Worm (Caenorhabditis elegans) whole organism, mixed stage, embryonic: ENCODE results near the gene srj-52.

Source experiments
- M03D4.4 ChIP-seq: sonication (generic microtip); optimal IDR thresholded peaks from 2 replicates; lab custom pipeline; 2017; ENCODE audit warnings: mild to moderate bottlenecking, missing genetic modification characterization, missing compliant biosample characterization
- bed-3 ChIP-seq: fragments of 200-800 bp; sonication (Bioruptor generic); optimal IDR thresholded peaks from 3 replicates; lab custom pipeline; 2018; ENCODE audit warnings: mild to moderate bottlenecking, missing genetic modification characterization, moderate library complexity, missing compliant biosample characterization
- ceh-43 ChIP-seq: fragments of 200-800 bp; sonication (Bioruptor generic); optimal IDR thresholded peaks from 2 replicates; lab custom pipeline; 2018; ENCODE audit warnings: mild to moderate bottlenecking, missing genetic modification characterization, moderate library complexity, missing compliant biosample characterization
- ceh-83 ChIP-seq: fragments of 200-800 bp; sonication (Bioruptor generic); optimal IDR thresholded peaks from 2 replicates; lab custom pipeline; 2018; ENCODE audit warnings: mild to moderate bottlenecking, missing genetic modification characterization, missing compliant biosample characterization
- ces-1 ChIP-seq: fragments of 150-350 bp; optimal IDR thresholded peaks from 2 replicates; lab custom pipeline; 2014; ENCODE audit warnings: missing biosample characterization, missing genetic modification reagents, missing genetic modification characterization
- drap-1 ChIP-seq: fragments of 200-800 bp; sonication (Bioruptor generic); optimal IDR thresholded peaks from 3 replicates; lab custom pipeline; 2018; ENCODE audit warnings: mild to moderate bottlenecking, missing genetic modification characterization, missing compliant biosample characterization
- elt-1 ChIP-seq: sonication (generic microtip); optimal IDR thresholded peaks from 2 replicates; lab custom pipeline; 2017; ENCODE audit warnings: missing genetic modification characterization, mild to moderate bottlenecking, missing compliant biosample characterization, antibody characterized with exemption, moderate library complexity, borderline replicate concordance; ENCODE audit not compliant: insufficient read depth
- elt-3 ChIP-seq: fragments of 150-350 bp; optimal IDR thresholded peaks from 2 replicates; lab custom pipeline; 2014; ENCODE audit warnings: missing biosample characterization, missing genetic modification characterization
- flh-1 ChIP-seq: fragments of 200-800 bp; sonication (Bioruptor generic); optimal IDR thresholded peaks from 2 replicates; lab custom pipeline; 2018; ENCODE audit warnings: mild to moderate bottlenecking, missing genetic modification characterization, moderate library complexity, missing compliant biosample characterization
- ham-2 ChIP-seq: fragments of 200-800 bp; sonication (Bioruptor generic); optimal IDR thresholded peaks from 2 replicates; lab custom pipeline; 2018; ENCODE audit warnings: mild to moderate bottlenecking, missing genetic modification characterization, missing compliant biosample characterization
- hlh-1 ChIP-seq: fragments of 150-350 bp; optimal IDR thresholded peaks from 2 replicates; lab custom pipeline; 2014; ENCODE audit warnings: missing biosample characterization, missing genetic modification reagents, missing genetic modification characterization
- lin-13 ChIP-seq: fragments of 150-350 bp; optimal IDR thresholded peaks from 2 replicates; lab custom pipeline; 2014; ENCODE audit warnings: missing biosample characterization, missing genetic modification characterization
- lsy-2 ChIP-seq: fragments of 150-350 bp; optimal IDR thresholded peaks from 2 replicates; lab custom pipeline; 2014; ENCODE audit warnings: missing biosample characterization, missing genetic modification characterization
- mep-1 ChIP-seq: fragments of 150-350 bp; optimal IDR thresholded peaks from 2 replicates; lab custom pipeline; 2017; ENCODE audit warnings: missing biosample characterization, missing genetic modification reagents, missing genetic modification characterization, inconsistent platforms
- mls-2 ChIP-seq: sonication (generic microtip); optimal IDR thresholded peaks from 2 replicates; lab custom pipeline; 2016; ENCODE audit warnings: mild to moderate bottlenecking, missing genetic modification characterization, moderate library complexity, missing compliant biosample characterization
- nhr-12 ChIP-seq: fragments of 150-350 bp; optimal IDR thresholded peaks from 2 replicates; lab custom pipeline; 2014; ENCODE audit warnings: missing biosample characterization, missing genetic modification characterization
- nhr-2 ChIP-seq: fragments of 150-350 bp; optimal IDR thresholded peaks from 2 replicates; lab custom pipeline; 2014; ENCODE audit warnings: missing biosample characterization, missing genetic modification characterization
- nhr-237 ChIP-seq: fragments of 150-350 bp; optimal IDR thresholded peaks from 2 replicates; lab custom pipeline; 2014; ENCODE audit warnings: missing biosample characterization, missing genetic modification characterization
- nhr-76 ChIP-seq: sonication (generic microtip); optimal IDR thresholded peaks from 2 replicates; lab custom pipeline; 2017; ENCODE audit warnings: missing biosample characterization, missing genetic modification characterization
- pha-4 ChIP-seq: fragments of 150-350 bp; optimal IDR thresholded peaks from 2 replicates; lab custom pipeline; 2018; ENCODE audit warnings: missing biosample characterization, missing genetic modification reagents, missing genetic modification characterization
- sem-2 ChIP-seq: fragments of 200-800 bp; sonication (Bioruptor generic); optimal IDR thresholded peaks from 2 replicates; lab custom pipeline; 2018; ENCODE audit warnings: mild to moderate bottlenecking, missing genetic modification characterization, missing compliant biosample characterization
- snpc-4 ChIP-seq: fragments of 150-350 bp; optimal IDR thresholded peaks from 2 replicates; lab custom pipeline; 2014; ENCODE audit warnings: missing biosample characterization, missing genetic modification characterization
- sptf-1 ChIP-seq: sonication (generic microtip); optimal IDR thresholded peaks from 2 replicates; lab custom pipeline; 2017; ENCODE audit warnings: mild to moderate bottlenecking, missing genetic modification characterization, moderate library complexity, missing compliant biosample characterization
- tbx-8 ChIP-seq: fragments of 200-800 bp; sonication (Bioruptor generic); optimal IDR thresholded peaks from 2 replicates; lab custom pipeline; 2018; ENCODE audit warnings: mild to moderate bottlenecking, missing genetic modification characterization, moderate library complexity, missing compliant biosample characterization
- unc-120 ChIP-seq: sonication (generic microtip); optimal IDR thresholded peaks from 2 replicates; lab custom pipeline; 2017; ENCODE audit warnings: missing genetic modification characterization, missing compliant biosample characterization; ENCODE audit not compliant: poor library complexity, severe bottlenecking
- unc-39 ChIP-seq: fragments of 150-350 bp; optimal IDR thresholded peaks from 2 replicates; lab custom pipeline; 2014; ENCODE audit warnings: missing biosample characterization, missing genetic modification characterization
- unc-62 ChIP-seq: fragments of 150-350 bp; optimal IDR thresholded peaks from 2 replicates; lab custom pipeline; 2014; ENCODE audit warnings: missing biosample characterization, missing genetic modification reagents, missing genetic modification characterization
- zip-8 ChIP-seq: fragments of 150-350 bp; optimal IDR thresholded peaks from 2 replicates; lab custom pipeline; 2014; ENCODE audit warnings: missing biosample characterization, missing genetic modification characterization
- ztf-11 ChIP-seq: fragments of 150-350 bp; optimal IDR thresholded peaks from 2 replicates; lab custom pipeline; 2014; ENCODE audit warnings: missing biosample characterization, missing genetic modification characterization

Gene srj-52

ce11 chrV:695914-696313, at the start of gene srj-52:
TSS of gene srj-52 (minus strand) at chrV:696014.
- TF ChIP-seq sptf-1: no peak
- no peak for TF ChIP-seq nhr-2 (tag; lab: Kevin White, UChicago)
- TF ChIP-seq snpc-4: no peak
- no peak for TF ChIP-seq unc-62 (GFP tag; lab: Kevin White, UChicago)
- TF ChIP-seq unc-39: no peak

- TF ChIP-seq nhr-76 (tag; lab: Kevin White, UChicago) (no peak), flh-1 (no peak), pha-4 (no peak), nhr-12 (tag; lab: Kevin White, UChicago) (no peak), bed-3 (GFP tag; lab: Kevin White, UChicago) (no peak), ces-1 (no peak), unc-62 (GFP tag; lab: Kevin White, UChicago) (no peak), sptf-1 (no peak), ztf-11 (tag; lab: Kevin White, UChicago) (no peak), sem-2 (GFP tag; lab: Kevin White, UChicago) (no peak), M03D4.4 (tag; lab: Kevin White, UChicago) (no peak), mep-1 (no peak), snpc-4 (no peak), unc-39 (no peak), ceh-83 (GFP tag; lab: Kevin White, UChicago) (no peak), mls-2 (tag; lab: Kevin White, UChicago) (no peak)
Observed at ce11 chrV:743348-743747, 47.5 kb upstream of the srj-52 start, which contains the start of gene str-134. TSS of gene str-134 (plus strand) at chrV:743648.

- TF ChIP-seq tbx-8 (GFP tag; lab: Kevin White, UChicago) (no peak), flh-1 (no peak), zip-8 (tag; lab: Kevin White, UChicago) (no peak), elt-1 (tag; lab: Kevin White, UChicago) (no peak), bed-3 (GFP tag; lab: Kevin White, UChicago) (no peak), elt-3 (tag; lab: Kevin White, UChicago) (no peak), lin-13 (tag; lab: Kevin White, UChicago) (no peak), unc-39 (no peak), sptf-1 (no peak), unc-62 (GFP tag; lab: Kevin White, UChicago) (no peak), nhr-2 (tag; lab: Kevin White, UChicago) (no peak), drap-1 (GFP tag; lab: Kevin White, UChicago) (no peak), lsy-2 (tag; lab: Kevin White, UChicago) (no peak), sem-2 (GFP tag; lab: Kevin White, UChicago) (no peak), ham-2 (GFP tag; lab: Kevin White, UChicago) (no peak), ces-1 (no peak)
- TF ChIP-seq, all 35 proteins: peak for 0
Observed at ce11 chrV:741820-742219, 46.0 kb upstream of the srj-52 start, which contains the start of gene C05E4.7. TSS of gene C05E4.7 (plus strand) at chrV:742120.

- TF ChIP-seq drap-1 (GFP tag; lab: Kevin White, UChicago) (no peak), lin-13 (tag; lab: Kevin White, UChicago) (no peak), ceh-43 (GFP tag; lab: Kevin White, UChicago) (no peak), ham-2 (GFP tag; lab: Kevin White, UChicago) (no peak), pha-4 (no peak), snpc-4 (no peak), lsy-2 (tag; lab: Kevin White, UChicago) (no peak), mep-1 (no peak), ces-1 (no peak), sem-2 (GFP tag; lab: Kevin White, UChicago) (no peak), elt-3 (tag; lab: Kevin White, UChicago) (no peak), unc-62 (GFP tag; lab: Kevin White, UChicago) (no peak)
Observed at ce11 chrV:738770-739169, 43.0 kb upstream of the srj-52 start, which contains the start of gene srj-24. TSS of gene srj-24 (minus strand) at chrV:738870.

- no peak for TF ChIP-seq snpc-4
- no peak for TF ChIP-seq drap-1 (GFP tag; lab: Kevin White, UChicago)
- no peak for TF ChIP-seq nhr-237 (tag; lab: Kevin White, UChicago)
- TF ChIP-seq bed-3 (GFP tag; lab: Kevin White, UChicago): no peak
- TF ChIP-seq mls-2 (tag; lab: Kevin White, UChicago): no peak
- no peak for TF ChIP-seq ceh-43 (GFP tag; lab: Kevin White, UChicago)
- no peak for TF ChIP-seq hlh-1
- TF ChIP-seq lin-13 (tag; lab: Kevin White, UChicago): no peak
- no peak for TF ChIP-seq ztf-11 (tag; lab: Kevin White, UChicago)
- no peak for TF ChIP-seq unc-120 (tag; lab: Kevin White, UChicago)
- TF ChIP-seq lsy-2 (tag; lab: Kevin White, UChicago): no peak
Observed at ce11 chrV:736171-736570, 40.4 kb upstream of the srj-52 start, which contains the start of gene srj-25. TSS of gene srj-25 (minus strand) at chrV:736271.
